Worm (Caenorhabditis elegans) whole organism, L4/young adult: ENCODE results near the gene ecps-2.

ENCODE experiments used
- W03F9.2 ChIP-seq: fragments of 150-350 bp; optimal IDR thresholded peaks from 2 replicates; lab custom pipeline; 2014; ENCODE audit warnings: missing biosample characterization, missing genetic modification characterization
- dao-5 ChIP-seq: sonication (generic microtip); optimal IDR thresholded peaks from 2 replicates; lab custom pipeline; 2016; ENCODE audit warnings: missing genotype, missing genetic modification characterization, moderate library complexity, missing compliant biosample characterization
- him-1 ChIP-seq: sonication (generic microtip); optimal IDR thresholded peaks from 2 replicates; lab custom pipeline; 2016; ENCODE audit warnings: missing genotype, missing genetic modification reagents, missing genetic modification characterization, missing compliant biosample characterization

DNA sequence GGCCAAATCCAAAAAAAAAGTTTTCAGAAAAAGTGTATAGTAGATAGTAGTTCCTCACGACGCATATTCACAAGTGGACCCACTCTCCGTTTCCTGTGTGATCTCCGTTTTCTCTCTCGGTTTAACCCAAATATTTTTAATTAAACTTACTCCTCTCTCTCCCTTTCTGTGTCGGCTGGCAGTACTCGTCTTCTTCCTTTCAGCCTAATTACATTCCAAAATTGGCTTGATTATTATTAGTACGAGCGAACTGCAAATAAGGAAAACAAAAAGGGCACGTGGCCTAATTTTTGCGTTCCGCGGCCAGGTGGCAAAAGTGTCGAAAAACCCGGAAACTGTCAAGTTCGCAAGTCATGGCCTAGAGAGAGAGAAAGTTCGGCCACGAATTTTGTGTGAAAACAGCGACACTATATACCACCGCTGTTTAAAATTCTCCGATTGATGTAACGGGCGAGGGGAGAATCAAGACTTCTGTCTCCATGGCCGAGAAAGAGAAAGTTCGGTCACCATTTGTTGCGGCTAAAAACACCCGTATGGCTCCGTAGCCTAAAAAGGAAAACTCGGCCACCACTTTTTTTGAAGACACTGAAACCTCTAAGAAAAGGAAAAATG lies 45.9 kb upstream of the ecps-2 start:
- TF ChIP-seq him-1 (tag; lab: Kevin White, UChicago) (no peak), W03F9.2 (tag; lab: Kevin White, UChicago) (no peak), dao-5 (no peak)
